Worm (Caenorhabditis elegans) whole organism, L3 larva: ENCODE data around the gene irg-7.

ENCODE experiments used
- R02D3.7 ChIP-seq: fragments of 150-350 bp; optimal IDR thresholded peaks from 2 replicates; lab custom pipeline; 2014; ENCODE audit warnings: missing biosample characterization, missing genetic modification characterization
- ZK546.5 ChIP-seq: sonication (generic microtip); optimal IDR thresholded peaks from 2 replicates; lab custom pipeline; 2017; ENCODE audit warnings: missing biosample characterization, missing genetic modification characterization
- aly-2 ChIP-seq: fragments of 150-350 bp; optimal IDR thresholded peaks from 2 replicates; lab custom pipeline; 2014; ENCODE audit warnings: missing biosample characterization, missing genetic modification characterization
- ama-1 ChIP-seq: fragments of 150-350 bp; optimal IDR thresholded peaks from 2 replicates; lab custom pipeline; 2018
- ceh-16 ChIP-seq: sonication (generic microtip); optimal IDR thresholded peaks from 2 replicates; lab custom pipeline; 2017; ENCODE audit warnings: missing biosample characterization, missing genetic modification characterization
- ceh-82 ChIP-seq: fragments of 150-350 bp; optimal IDR thresholded peaks from 2 replicates; lab custom pipeline; 2014; ENCODE audit warnings: missing biosample characterization, missing genetic modification characterization
- ceh-9 ChIP-seq: sonication (generic microtip); optimal IDR thresholded peaks from 2 replicates; lab custom pipeline; 2018; ENCODE audit warnings: missing biosample characterization, missing genetic modification characterization
- egl-27 ChIP-seq: sonication (generic microtip); optimal IDR thresholded peaks from 4 replicates; lab custom pipeline; 2017; ENCODE audit warnings: missing biosample characterization, missing genetic modification reagents, missing genetic modification characterization
- egl-5 ChIP-seq: fragments of 150-350 bp; optimal IDR thresholded peaks from 2 replicates; lab custom pipeline; 2017; ENCODE audit warnings: missing biosample characterization, missing genetic modification reagents, missing genetic modification characterization, inconsistent platforms
- elt-1 ChIP-seq: fragments of 150-350 bp; optimal IDR thresholded peaks from 2 replicates; lab custom pipeline; 2014; ENCODE audit warnings: missing biosample characterization, missing genetic modification characterization
- elt-2 ChIP-seq: sonication (generic microtip); optimal IDR thresholded peaks from 2 replicates; lab custom pipeline; 2016; ENCODE audit warnings: missing genetic modification reagents, mild to moderate bottlenecking, missing genetic modification characterization, missing compliant biosample characterization
- eor-1 ChIP-seq, 2 experiments: fragments of 150-350 bp; optimal IDR thresholded peaks; 2 replicates each; lab custom pipeline; 2014 to 2018; ENCODE audit warnings: missing biosample characterization in 2 of 2, missing genetic modification characterization in 2 of 2
- fkh-10 ChIP-seq: sonication (generic microtip); optimal IDR thresholded peaks from 2 replicates; lab custom pipeline; 2017; ENCODE audit warnings: missing biosample characterization, missing genetic modification reagents, missing genetic modification characterization
- fkh-2 ChIP-seq: fragments of 150-350 bp; optimal IDR thresholded peaks from 2 replicates; lab custom pipeline; 2014; ENCODE audit warnings: missing biosample characterization, missing genetic modification reagents, missing genetic modification characterization
- fos-1 ChIP-seq: fragments of 150-350 bp; optimal IDR thresholded peaks from 2 replicates; lab custom pipeline; 2014; ENCODE audit warnings: missing biosample characterization, missing genetic modification characterization
- hmg-11 ChIP-seq: sonication (generic microtip); optimal IDR thresholded peaks from 2 replicates; lab custom pipeline; 2016; ENCODE audit warnings: missing genetic modification characterization, missing compliant biosample characterization
- jun-1 ChIP-seq: fragments of 150-350 bp; optimal IDR thresholded peaks from 2 replicates; lab custom pipeline; 2014; ENCODE audit warnings: missing biosample characterization, missing genetic modification reagents, missing genetic modification characterization
- lin-15B ChIP-seq: fragments of 150-350 bp; optimal IDR thresholded peaks from 2 replicates; lab custom pipeline; 2014; ENCODE audit warnings: missing biosample characterization, missing genetic modification characterization
- lin-39 ChIP-seq: fragments of 150-350 bp; optimal IDR thresholded peaks from 2 replicates; lab custom pipeline; 2018; ENCODE audit warnings: missing biosample characterization, missing genetic modification reagents, missing genetic modification characterization
- lsy-12 ChIP-seq: sonication (generic microtip); optimal IDR thresholded peaks from 2 replicates; lab custom pipeline; 2016; ENCODE audit warnings: mild to moderate bottlenecking, missing genetic modification characterization, missing compliant biosample characterization
- mdl-1 ChIP-seq: fragments of 150-350 bp; optimal IDR thresholded peaks from 2 replicates; lab custom pipeline; 2014; ENCODE audit warnings: missing biosample characterization, missing genetic modification characterization
- mml-1 ChIP-seq: fragments of 150-350 bp; sonication (generic microtip); optimal IDR thresholded peaks from 3 replicates; lab custom pipeline; 2014; ENCODE audit warnings: missing biosample characterization, missing genetic modification characterization
- nfya-1 ChIP-seq: sonication (generic microtip); optimal IDR thresholded peaks from 2 replicates; lab custom pipeline; 2017; ENCODE audit warnings: missing genetic modification characterization, mild to moderate bottlenecking, missing compliant biosample characterization, antibody characterized with exemption, moderate library complexity; ENCODE audit not compliant: insufficient read depth
- nhr-12 ChIP-seq: fragments of 150-350 bp; optimal IDR thresholded peaks from 2 replicates; lab custom pipeline; 2014; ENCODE audit warnings: missing biosample characterization, missing genetic modification characterization
- nhr-23 ChIP-seq: fragments of 150-350 bp; optimal IDR thresholded peaks from 2 replicates; lab custom pipeline; 2014; ENCODE audit warnings: missing biosample characterization, missing genetic modification reagents, missing genetic modification characterization
- nhr-237 ChIP-seq: fragments of 150-350 bp; optimal IDR thresholded peaks from 2 replicates; lab custom pipeline; 2014; ENCODE audit warnings: missing biosample characterization, missing genetic modification characterization
- nhr-25 ChIP-seq: sonication (generic microtip); optimal IDR thresholded peaks from 2 replicates; lab custom pipeline; 2017; ENCODE audit warnings: missing biosample characterization, missing genetic modification characterization
- nhr-28 ChIP-seq: fragments of 150-350 bp; optimal IDR thresholded peaks from 2 replicates; lab custom pipeline; 2014; ENCODE audit warnings: missing biosample characterization, missing genetic modification characterization
- nhr-43 ChIP-seq: sonication (generic microtip); optimal IDR thresholded peaks from 2 replicates; lab custom pipeline; 2016; ENCODE audit warnings: mild to moderate bottlenecking, missing genetic modification characterization, missing compliant biosample characterization; ENCODE audit not compliant: poor library complexity, severe bottlenecking
- nhr-67 ChIP-seq: fragments of 150-350 bp; optimal IDR thresholded peaks from 2 replicates; lab custom pipeline; 2014; ENCODE audit warnings: missing biosample characterization, missing genetic modification characterization
- nhr-76 ChIP-seq: fragments of 150-350 bp; sonication (generic microtip); optimal IDR thresholded peaks from 5 replicates; lab custom pipeline; 2014; ENCODE audit warnings: missing biosample characterization, missing genetic modification characterization
- nhr-77 ChIP-seq: fragments of 150-350 bp; optimal IDR thresholded peaks from 2 replicates; lab custom pipeline; 2014; ENCODE audit warnings: missing biosample characterization, missing genetic modification characterization
- pha-4 ChIP-seq: fragments of 150-350 bp; optimal IDR thresholded peaks from 2 replicates; lab custom pipeline; 2014; ENCODE audit warnings: missing biosample characterization, missing genetic modification reagents, missing genetic modification characterization
- pqm-1 ChIP-seq: fragments of 150-350 bp; optimal IDR thresholded peaks from 2 replicates; lab custom pipeline; 2017; ENCODE audit warnings: missing biosample characterization, missing genetic modification characterization, inconsistent platforms
- sea-2 ChIP-seq: fragments of 150-350 bp; sonication (generic microtip); optimal IDR thresholded peaks from 4 replicates; lab custom pipeline; 2014; ENCODE audit warnings: missing biosample characterization, missing genetic modification reagents, missing genetic modification characterization
- snpc-4 ChIP-seq: fragments of 150-350 bp; optimal IDR thresholded peaks from 2 replicates; lab custom pipeline; 2014; ENCODE audit warnings: missing biosample characterization, missing genetic modification characterization
- tbx-2 ChIP-seq: sonication (generic microtip); optimal IDR thresholded peaks from 2 replicates; lab custom pipeline; 2016; ENCODE audit warnings: mild to moderate bottlenecking, missing genetic modification characterization, missing compliant biosample characterization
- unc-62 ChIP-seq: fragments of 150-350 bp; sonication (generic microtip); optimal IDR thresholded peaks from 4 replicates; lab custom pipeline; 2014; ENCODE audit warnings: missing biosample characterization, missing genetic modification reagents, missing genetic modification characterization
- zag-1 ChIP-seq: fragments of 150-350 bp; optimal IDR thresholded peaks from 2 replicates; lab custom pipeline; 2014; ENCODE audit warnings: missing biosample characterization, missing genetic modification characterization
- ztf-11 ChIP-seq: fragments of 150-350 bp; optimal IDR thresholded peaks from 2 replicates; lab custom pipeline; 2014; ENCODE audit warnings: missing biosample characterization, missing genetic modification characterization
- ztf-4 ChIP-seq: fragments of 150-350 bp; optimal IDR thresholded peaks from 2 replicates; lab custom pipeline; 2014; ENCODE audit warnings: missing biosample characterization, missing genetic modification characterization

Gene irg-7

DNA sequence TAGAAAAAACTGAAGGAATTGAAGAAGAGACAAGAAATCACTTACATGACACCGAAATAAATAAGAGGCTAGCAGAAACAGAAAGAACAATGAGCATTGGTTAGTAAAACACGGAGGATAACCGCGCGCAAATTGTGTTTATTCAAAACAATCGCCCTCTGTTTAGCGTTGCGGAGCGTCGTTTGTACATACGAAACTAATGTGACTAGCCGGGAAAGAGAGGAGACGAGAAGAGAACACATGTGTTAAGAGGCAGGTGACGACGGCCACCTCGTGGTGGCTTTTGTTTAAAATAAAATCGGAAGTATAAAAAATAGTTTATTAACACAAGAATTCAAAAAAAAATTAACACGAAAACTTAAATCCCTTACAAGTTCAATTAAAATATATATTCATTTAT lies 2.4 kb upstream of the irg-7 start, which contains the start of gene F40F4.7:
Gene F40F4.7 (minus strand): TSS at position 122 of the 400 bp plus-strand sequence.
- TF ChIP-seq lsy-12 (tag; lab: Kevin White, UChicago) (no peak), ztf-4 (tag; lab: Kevin White, UChicago) (no peak), zag-1 (tag; lab: Kevin White, UChicago) (no peak), aly-2 (tag; lab: Kevin White, UChicago) (no peak), ceh-82 (tag; lab: Kevin White, UChicago) (no peak), nhr-25 (tag; lab: Kevin White, UChicago) (peak; percentile 47), lin-15B (tag; lab: Kevin White, UChicago) (peak; percentile 35), ceh-9 (tag; lab: Kevin White, UChicago) (no peak), pqm-1 (tag; lab: Kevin White, UChicago) (peak; percentile 39), ceh-16 (tag; lab: Kevin White, UChicago) (no peak), pha-4 (tag; lab: Kevin White, UChicago) (peak; percentile 93), nhr-77 (tag; lab: Kevin White, UChicago) (no peak), elt-2 (tag; lab: Kevin White, UChicago) (peak; percentile 59), mdl-1 (tag; lab: Kevin White, UChicago) (no peak), jun-1 (tag; lab: Kevin White, UChicago) (peak; percentile 38), snpc-4 (tag; lab: Kevin White, UChicago) (no peak), nhr-237 (no peak), nhr-28 (tag; lab: Kevin White, UChicago) (no peak), nhr-43 (tag; lab: Kevin White, UChicago) (no peak), nhr-23 (tag; lab: Kevin White, UChicago) (peak; percentile 49), egl-5 (tag; lab: Kevin White, UChicago) (peak; percentile 74), ama-1 (lab: Kevin White, UChicago) (no peak), eor-1 (tag; optimal IDR thresholded peaks at IDR 0.05; lab: Kevin White, UChicago) (no peak), fkh-10 (GFP tag; lab: Kevin White, UChicago) (no peak), nhr-12 (tag; lab: Kevin White, UChicago) (no peak), sea-2 (GFP tag; lab: Kevin White, UChicago) (no peak), hmg-11 (tag; lab: Kevin White, UChicago) (peak; percentile 20), ZK546.5 (tag; lab: Kevin White, UChicago) (no peak), ztf-11 (tag; lab: Kevin White, UChicago) (no peak), lin-39 (tag; lab: Kevin White, UChicago) (peak; percentile 45), unc-62 (GFP tag; lab: Kevin White, UChicago) (no peak), nhr-76 (tag; lab: Kevin White, UChicago) (no peak), elt-1 (tag; lab: Kevin White, UChicago) (no peak), tbx-2 (no peak), nhr-67 (no peak), R02D3.7 (no peak), egl-27 (tag; lab: Kevin White, UChicago) (no peak), mml-1 (no peak), nfya-1 (tag; lab: Kevin White, UChicago) (no peak), fkh-2 (tag; lab: Kevin White, UChicago) (no peak)

DNA sequence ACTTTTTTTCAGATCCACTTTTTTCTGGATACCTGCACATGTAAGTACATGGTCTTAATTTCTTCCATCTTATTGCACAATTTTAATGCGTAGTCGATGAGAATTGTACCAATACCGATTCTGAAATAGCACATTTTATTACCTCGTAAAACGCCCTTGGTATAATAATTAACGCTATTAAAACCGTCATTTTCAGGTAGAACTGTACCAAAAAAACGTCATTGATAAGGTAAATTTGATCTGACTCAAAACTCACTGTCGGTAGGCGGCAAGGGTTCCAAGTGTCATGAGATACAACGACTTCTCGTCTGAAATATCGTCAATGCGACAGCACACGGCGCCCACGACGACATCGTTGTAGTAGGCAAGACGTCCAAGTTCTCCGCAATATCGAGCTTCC lies 966 bp upstream of the irg-7 start:
- TF ChIP-seq elt-2 (tag; lab: Kevin White, UChicago) (peak; percentile 65), pqm-1 (tag; lab: Kevin White, UChicago) (peak; percentile 23), fos-1 (tag; lab: Kevin White, UChicago) (no peak)

DNA sequence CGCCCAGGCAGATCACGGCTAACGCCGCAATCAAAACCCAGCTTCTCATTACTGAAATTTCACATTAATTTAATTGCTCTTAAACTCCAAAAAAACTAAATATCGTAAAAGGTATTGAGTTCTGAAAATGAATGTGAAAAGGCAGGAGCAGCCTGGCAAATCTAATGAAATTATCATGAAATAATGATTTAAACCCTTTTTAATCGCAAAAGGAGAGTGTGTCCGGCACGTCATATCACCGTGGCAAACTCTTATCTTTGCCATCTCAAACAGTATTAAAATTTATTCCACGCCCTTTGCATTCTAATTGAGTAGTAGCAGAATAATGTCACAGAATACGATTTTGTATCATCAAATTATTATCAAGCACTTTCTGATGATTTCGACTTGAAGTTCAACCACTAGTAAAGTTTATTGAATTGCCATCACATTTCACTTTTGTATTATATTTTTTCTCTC lies 8.0 kb downstream of the irg-7 start, which contains the start of gene F28B4.3:
Gene F28B4.3 (minus strand): TSS at position 51 of the 459 bp plus-strand sequence.
- TF ChIP-seq ceh-9 (tag; lab: Kevin White, UChicago) (no peak), pqm-1 (tag; lab: Kevin White, UChicago) (peak; percentile 92), elt-2 (tag; lab: Kevin White, UChicago) (peak; percentile 95), nhr-43 (tag; lab: Kevin White, UChicago) (no peak), nhr-76 (tag; lab: Kevin White, UChicago) (no peak), jun-1 (tag; lab: Kevin White, UChicago) (peak; percentile 41), aly-2 (tag; lab: Kevin White, UChicago) (no peak)
